Worm (Caenorhabditis elegans): ENCODE data around the gene C01G10.1.

The C01G10.1 gene

ce11 chrV:15143798-15144197, 44.3 kb downstream of the C01G10.1 start, which contains the start of gene K08F9.4:
TSS of gene K08F9.4 (plus strand) at chrV:15144019.
- no peak for TF ChIP-seq ceh-32 (tag; optimal IDR thresholded peaks at IDR 0.05; ENCODE audit: poor library complexity)
- no peak for TF ChIP-seq jun-1 (tag; optimal IDR thresholded peaks at IDR 0.05)
- peak; percentile 92 for TF ChIP-seq mes-2 (tag; optimal IDR thresholded peaks at IDR 0.05; ENCODE audit: poor library complexity, severe bottlenecking)
- TF ChIP-seq ctbp-1 (GFP tag; IDR thresholded peaks at IDR 0.05): no peak
- peak; percentile 32 for TF ChIP-seq T20F7.1 (GFP tag; optimal IDR thresholded peaks at IDR 0.05)
- peak; percentile 90 for TF ChIP-seq lin-38 (GFP tag; IDR thresholded peaks at IDR 0.05)
- TF ChIP-seq lin-13 (GFP tag; optimal IDR thresholded peaks at IDR 0.05): peak; percentile 7
- TF ChIP-seq tag-97 (GFP tag; IDR thresholded peaks at IDR 0.05): no peak
- peak; percentile 73 for TF ChIP-seq dpl-1 (GFP tag; optimal IDR thresholded peaks at IDR 0.05)
- TF ChIP-seq nhr-6 (tag; optimal IDR thresholded peaks at IDR 0.05): peak; percentile 72
- peak; percentile 18 for TF ChIP-seq duxl-1 (tag; optimal IDR thresholded peaks at IDR 0.05; ENCODE audit: poor library complexity)
- peak; percentile 61 for TF ChIP-seq nhr-28 (tag; optimal IDR thresholded peaks at IDR 0.05)
- TF ChIP-seq dmd-9 (GFP tag; IDR thresholded peaks at IDR 0.05): no peak

- TF ChIP-seq madf-9 (GFP tag; conservative IDR thresholded peaks at IDR 0.05) (no peak), unc-62 (GFP tag; optimal IDR thresholded peaks at IDR 0.05 in 1 of 2) (no peak), unc-62 (tag; optimal IDR thresholded peaks at IDR 0.05) (no peak), F49E8.2 (tag; optimal IDR thresholded peaks at IDR 0.05; ENCODE audit: borderline replicate concordance) (no peak), pha-4 (GFP tag; IDR thresholded peaks at IDR 0.05) (no peak), pha-4 (tag; optimal IDR thresholded peaks at IDR 0.05) (no peak), ceh-62 (tag; optimal IDR thresholded peaks at IDR 0.05) (no peak), tra-1 (GFP tag; IDR thresholded peaks at IDR 0.05) (no peak)
Observed at ce11 chrV:15147776-15148175, 48.2 kb downstream of the C01G10.1 start, which contains the start of gene T09F5.20. TSS of gene T09F5.20 (minus strand) at chrV:15147876.

- no peak for TF ChIP-seq zfp-2 (tag; optimal IDR thresholded peaks at IDR 0.05)
Observed at ce11 chrV:15148800-15149199, 49.3 kb downstream of the C01G10.1 start, which contains the start of gene T09F5.1. TSS of gene T09F5.1 (plus strand) at chrV:15149100.

DNA sequence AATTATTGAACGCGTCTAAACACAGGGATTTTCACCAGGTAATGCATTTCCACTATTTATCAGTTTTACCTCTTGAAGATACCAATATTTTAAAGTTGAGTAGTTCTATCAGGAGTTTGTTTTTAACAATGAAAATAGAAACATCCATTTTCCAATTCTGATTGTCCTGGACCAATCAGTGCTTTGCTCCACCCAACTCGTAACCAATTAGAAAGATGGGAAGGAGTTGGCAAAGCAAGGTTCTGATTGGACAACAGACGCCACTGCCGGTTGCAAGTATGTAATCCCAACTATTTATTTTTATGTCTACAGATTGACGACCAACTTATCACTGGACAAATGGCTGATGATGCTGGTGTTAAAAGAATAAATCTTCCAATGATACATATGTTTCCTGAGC, 50.6 kb downstream of the C01G10.1 start:
- TF ChIP-seq lin-13 (GFP tag; optimal IDR thresholded peaks at IDR 0.05) (no peak), spr-3 (GFP tag; optimal IDR thresholded peaks at IDR 0.05) (no peak), ztf-7 (tag; optimal IDR thresholded peaks at IDR 0.05) (no peak), lir-3 (tag; optimal IDR thresholded peaks at IDR 0.05) (no peak), lin-1 (GFP tag; IDR thresholded peaks at IDR 0.05) (no peak), dmd-8 (GFP tag; IDR thresholded peaks at IDR 0.05) (no peak), F26F4.8 (GFP tag; conservative IDR thresholded peaks at IDR 0.05) (no peak), zfp-3 (GFP tag; conservative IDR thresholded peaks at IDR 0.05) (no peak), ama-1 (optimal IDR thresholded peaks at IDR 0.05) (no peak), madf-5 (GFP tag; IDR thresholded peaks at IDR 0.05) (no peak), ZK546.5 (tag; optimal IDR thresholded peaks at IDR 0.05) (no peak), snpc-1.2 (GFP tag; IDR thresholded peaks at IDR 0.05) (no peak), mdt-29 (GFP tag; IDR thresholded peaks at IDR 0.05) (no peak)

DNA sequence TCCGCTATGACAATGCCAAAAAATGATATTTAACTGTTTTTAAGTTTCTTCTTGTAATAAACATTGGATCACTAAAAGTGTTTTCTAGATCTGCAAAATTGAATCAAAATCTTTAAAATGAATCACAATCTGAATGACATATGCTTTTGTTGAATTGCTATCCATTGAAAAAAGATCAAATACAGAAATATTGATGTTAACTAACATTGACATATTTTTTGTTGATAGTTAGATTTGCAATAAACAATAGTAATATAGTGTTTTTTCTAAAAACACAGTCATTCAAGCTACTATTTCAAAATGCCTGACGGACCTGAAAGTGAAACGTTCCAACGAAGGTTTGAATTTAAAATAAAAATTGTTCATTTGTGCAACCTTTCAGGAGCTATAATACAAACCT, 51.1 kb downstream of the C01G10.1 start, which contains the start of gene T09F5.2:
Gene T09F5.2, plus strand, starts transcription at position 301 of the 400 bp plus-strand sequence.
- TF ChIP-seq tra-1 (GFP tag; IDR thresholded peaks at IDR 0.05) (no peak), nhr-10 (tag; optimal IDR thresholded peaks at IDR 0.05) (no peak), attf-4 (tag; optimal IDR thresholded peaks at IDR 0.05) (no peak), aha-1 (tag) (no peak)
